Worm (Caenorhabditis elegans) whole organism, L4 larva: ENCODE data around the gene cyp-25A1.

Source experiments
- D1046.2 ChIP-seq: fragments of 200-800 bp; sonication (Bioruptor generic); IDR thresholded peaks from 2 replicates; pipeline ENCODE4 v1.3.6; 2022; ENCODE audit warnings: missing genetic modification characterization, missing compliant biosample characterization
- F10B5.3 ChIP-seq: sonication (generic microtip); optimal IDR thresholded peaks from 2 replicates; lab custom pipeline; 2016; ENCODE audit warnings: mild to moderate bottlenecking, missing genetic modification characterization, missing compliant biosample characterization
- F26F4.8 ChIP-seq: fragments of 200-800 bp; sonication (Bioruptor generic); conservative IDR thresholded peaks from 2 replicates; pipeline ENCODE4 v1.3.6; 2022; ENCODE audit warnings: missing genetic modification characterization, missing compliant biosample characterization
- R02D3.7 ChIP-seq: fragments of 150-350 bp; sonication (generic microtip); optimal IDR thresholded peaks from 3 replicates; lab custom pipeline; 2014; ENCODE audit warnings: missing biosample characterization, missing genetic modification characterization
- T20F7.1 ChIP-seq: fragments of 200-800 bp; sonication (Bioruptor generic); optimal IDR thresholded peaks from 2 replicates; lab custom pipeline; 2018; ENCODE audit warnings: mild to moderate bottlenecking, missing genetic modification characterization, missing compliant biosample characterization
- T26A8.4 ChIP-seq: fragments of 200-800 bp; sonication (Bioruptor generic); IDR thresholded peaks from 2 replicates; pipeline ENCODE4 v1.3.6; 2022; ENCODE audit warnings: missing genetic modification characterization, missing compliant biosample characterization
- Y48G9A.11 ChIP-seq: fragments of 200-800 bp; sonication (Bioruptor generic); IDR thresholded peaks from 2 replicates; pipeline ENCODE4 v1.3.6; 2022; ENCODE audit warnings: missing genetic modification reagents, missing genetic modification characterization, missing compliant biosample characterization
- Y75B8A.6 ChIP-seq: fragments of 200-800 bp; sonication (Bioruptor generic); IDR thresholded peaks from 2 replicates; pipeline ENCODE4 v1.3.6; 2022; ENCODE audit warnings: missing genetic modification reagents, missing genetic modification characterization, missing compliant biosample characterization
- aha-1 ChIP-seq: fragments of 150-350 bp; peaks from one replicate; lab custom pipeline; 2014; ENCODE audit warnings: missing biosample characterization, missing genetic modification characterization
- aly-2 ChIP-seq: sonication (generic microtip); optimal IDR thresholded peaks from 2 replicates; lab custom pipeline; 2018; ENCODE audit warnings: missing biosample characterization, missing genetic modification characterization
- arid-1 ChIP-seq: fragments of 200-800 bp; sonication (Bioruptor generic); conservative IDR thresholded peaks from 2 replicates; pipeline ENCODE4 v1.3.6; 2022; ENCODE audit warnings: missing genetic modification reagents, missing genetic modification characterization, missing compliant biosample characterization
- ceh-20 ChIP-seq: fragments of 200-800 bp; sonication (Bioruptor generic); IDR thresholded peaks from 2 replicates; pipeline ENCODE4 v1.3.6; 2022; ENCODE audit warnings: missing genetic modification reagents, missing genetic modification characterization, missing compliant biosample characterization
- ceh-28 ChIP-seq: fragments of 150-350 bp; optimal IDR thresholded peaks from 2 replicates; lab custom pipeline; 2014; ENCODE audit warnings: missing biosample characterization, missing genetic modification reagents, missing genetic modification characterization
- ces-1 ChIP-seq: fragments of 150-350 bp; sonication (generic microtip); optimal IDR thresholded peaks from 4 replicates; lab custom pipeline; 2014; ENCODE audit warnings: missing biosample characterization, missing genetic modification reagents, missing genetic modification characterization
- cey-2 ChIP-seq: sonication (generic microtip); optimal IDR thresholded peaks from 3 replicates; lab custom pipeline; 2017; ENCODE audit warnings: missing genetic modification characterization, mild to moderate bottlenecking, missing compliant biosample characterization, antibody characterized with exemption, borderline replicate concordance; ENCODE audit not compliant: insufficient read depth
- daf-16 ChIP-seq, 3 experiments: sonication (generic microtip); optimal IDR thresholded peaks; 2 replicates each; lab custom pipeline; 2016 to 2017; ENCODE audit warnings: missing genetic modification characterization in 3 of 3, missing genetic modification reagents in 3 of 3, mild to moderate bottlenecking in 2 of 3, missing compliant biosample characterization in 2 of 3, missing biosample characterization in 1 of 3, moderate library complexity in 1 of 3
- daf-8 ChIP-seq: fragments of 200-800 bp; sonication (Bioruptor generic); IDR thresholded peaks from 2 replicates; pipeline ENCODE4 v1.3.6; 2022; ENCODE audit warnings: missing genetic modification characterization, missing compliant biosample characterization
- dmd-9 ChIP-seq: fragments of 200-800 bp; sonication (Bioruptor generic); IDR thresholded peaks from 2 replicates; pipeline ENCODE4 v1.3.6; 2022; ENCODE audit warnings: missing genetic modification reagents, missing genetic modification characterization, missing compliant biosample characterization
- dpl-1 ChIP-seq: fragments of 150-350 bp; optimal IDR thresholded peaks from 2 replicates; lab custom pipeline; 2014; ENCODE audit warnings: missing biosample characterization, missing genetic modification reagents, missing genetic modification characterization
- duxl-1 ChIP-seq: sonication (generic microtip); optimal IDR thresholded peaks from 2 replicates; lab custom pipeline; 2016; ENCODE audit warnings: mild to moderate bottlenecking, missing genetic modification characterization, moderate library complexity, missing compliant biosample characterization; ENCODE audit not compliant: poor library complexity
- dve-1 ChIP-seq: sonication (generic microtip); optimal IDR thresholded peaks from 2 replicates; lab custom pipeline; 2017; ENCODE audit warnings: antibody characterized with exemption, mild to moderate bottlenecking, missing genetic modification characterization, missing compliant biosample characterization; ENCODE audit not compliant: insufficient read depth
- egl-27 ChIP-seq: sonication (generic microtip); optimal IDR thresholded peaks from 3 replicates; lab custom pipeline; 2017; ENCODE audit warnings: missing biosample characterization, missing genetic modification reagents, missing genetic modification characterization
- fos-1 ChIP-seq: fragments of 150-350 bp; optimal IDR thresholded peaks from 2 replicates; lab custom pipeline; 2014; ENCODE audit warnings: missing biosample characterization, missing genetic modification characterization
- hif-1 ChIP-seq, 2 experiments: sonication (generic microtip); optimal IDR thresholded peaks; 2 replicates each; lab custom pipeline; 2016 to 2017; ENCODE audit warnings: missing compliant biosample characterization in 2 of 2, missing genetic modification characterization in 2 of 2, missing genetic modification reagents in 2 of 2, missing genotype in 2 of 2, mild to moderate bottlenecking in 1 of 2
- hmg-1.1 ChIP-seq: fragments of 200-800 bp; sonication (Bioruptor generic); IDR thresholded peaks from 2 replicates; pipeline ENCODE4 v1.3.6; 2022; ENCODE audit warnings: missing genetic modification reagents, missing genetic modification characterization, missing compliant biosample characterization
- lim-7 ChIP-seq: fragments of 200-800 bp; sonication (Bioruptor generic); IDR thresholded peaks from 2 replicates; pipeline ENCODE4 v1.3.6; 2022; ENCODE audit warnings: missing genetic modification characterization, missing compliant biosample characterization
- lin-15B ChIP-seq: fragments of 150-350 bp; sonication (generic microtip); optimal IDR thresholded peaks from 3 replicates; lab custom pipeline; 2014; ENCODE audit warnings: missing biosample characterization, missing genetic modification characterization
- lin-38 ChIP-seq: fragments of 200-800 bp; sonication (Bioruptor generic); IDR thresholded peaks from 2 replicates; pipeline ENCODE4 v1.3.6; 2022; ENCODE audit warnings: missing genetic modification reagents, missing genetic modification characterization, missing compliant biosample characterization
- lin-39 ChIP-seq: fragments of 150-350 bp; optimal IDR thresholded peaks from 2 replicates; lab custom pipeline; 2014; ENCODE audit warnings: missing biosample characterization, missing genetic modification reagents, missing genetic modification characterization
- lsy-2 ChIP-seq, 2 experiments: fragments of 150-350 bp in 1 of 2; sonication (generic microtip) in 1 of 2; optimal IDR thresholded peaks; 2 replicates each; lab custom pipeline; 2014 to 2017; ENCODE audit warnings: missing biosample characterization in 2 of 2, missing genetic modification characterization in 2 of 2
- mdt-29 ChIP-seq: fragments of 200-800 bp; sonication (Bioruptor generic); IDR thresholded peaks from 2 replicates; pipeline ENCODE4 v1.3.6; 2022; ENCODE audit warnings: missing genetic modification reagents, missing genetic modification characterization, missing compliant biosample characterization
- mep-1 ChIP-seq: fragments of 150-350 bp; sonication (generic microtip); optimal IDR thresholded peaks from 3 replicates; lab custom pipeline; 2014; ENCODE audit warnings: missing biosample characterization, missing genetic modification characterization
- mxl-2 ChIP-seq: fragments of 200-800 bp; sonication (Bioruptor generic); conservative IDR thresholded peaks from 2 replicates; pipeline ENCODE4 v1.3.6; 2022; ENCODE audit warnings: missing genetic modification reagents, missing genetic modification characterization, missing compliant biosample characterization
- nhr-102 ChIP-seq: sonication (generic microtip); optimal IDR thresholded peaks from 2 replicates; lab custom pipeline; 2016; ENCODE audit warnings: mild to moderate bottlenecking, missing genetic modification characterization, moderate library complexity, missing compliant biosample characterization
- nhr-11 ChIP-seq: fragments of 150-350 bp; optimal IDR thresholded peaks from 2 replicates; lab custom pipeline; 2014; ENCODE audit warnings: missing biosample characterization, missing genetic modification characterization
- nhr-237 ChIP-seq: sonication (generic microtip); optimal IDR thresholded peaks from 2 replicates; lab custom pipeline; 2017; ENCODE audit warnings: missing biosample characterization, missing genetic modification characterization
- nhr-28 ChIP-seq: fragments of 150-350 bp; optimal IDR thresholded peaks from 2 replicates; lab custom pipeline; 2014; ENCODE audit warnings: missing biosample characterization, missing genetic modification characterization
- pha-4 ChIP-seq, 2 experiments: fragments of 150-350 bp in 1 of 2; fragments of 200-800 bp in 1 of 2; sonication (Bioruptor generic) in 1 of 2; IDR thresholded peaks in 1 of 2; optimal IDR thresholded peaks in 1 of 2; 2 replicates each; pipeline versions ENCODE4 v1.3.6 to Lab custom; 2014 to 2022; ENCODE audit warnings: missing genetic modification characterization in 2 of 2, missing genetic modification reagents in 2 of 2, missing biosample characterization in 1 of 2, missing compliant biosample characterization in 1 of 2
- php-3 ChIP-seq: fragments of 200-800 bp; sonication (Bioruptor generic); IDR thresholded peaks from 2 replicates; pipeline ENCODE4 v1.3.6; 2022; ENCODE audit warnings: missing genetic modification reagents, missing genetic modification characterization, missing compliant biosample characterization
- saeg-2 ChIP-seq: fragments of 200-800 bp; sonication (Bioruptor generic); IDR thresholded peaks from 2 replicates; pipeline ENCODE4 v1.3.6; 2022; ENCODE audit warnings: missing genetic modification reagents, missing genetic modification characterization, missing compliant biosample characterization
- sdz-12 ChIP-seq: fragments of 200-800 bp; sonication (Bioruptor generic); optimal IDR thresholded peaks from 2 replicates; lab custom pipeline; 2018; ENCODE audit warnings: mild to moderate bottlenecking, missing genetic modification characterization, missing compliant biosample characterization
- set-16 ChIP-seq: fragments of 200-800 bp; sonication (Bioruptor generic); IDR thresholded peaks from 2 replicates; pipeline ENCODE4 v1.3.6; 2022; ENCODE audit warnings: missing genetic modification reagents, missing genetic modification characterization, missing compliant biosample characterization
- tag-97 ChIP-seq: fragments of 200-800 bp; sonication (Bioruptor generic); IDR thresholded peaks from 2 replicates; pipeline ENCODE4 v1.3.6; 2022; ENCODE audit warnings: missing genetic modification characterization, missing compliant biosample characterization
- unc-130 ChIP-seq: sonication (generic microtip); optimal IDR thresholded peaks from 2 replicates; lab custom pipeline; 2016; ENCODE audit warnings: missing genetic modification reagents, missing genetic modification characterization, missing compliant biosample characterization
- unc-62 ChIP-seq, 3 experiments: fragments of 150-350 bp in 1 of 3; sonication (generic microtip); optimal IDR thresholded peaks in 2 of 3; peaks in 1 of 3; 1 replicate in 1 of 3; 2 replicates in 2 of 3; lab custom pipeline; 2014 to 2017; ENCODE audit warnings: missing biosample characterization in 3 of 3, missing genetic modification characterization in 3 of 3, missing genetic modification reagents in 3 of 3, missing genotype in 1 of 3
- zip-2 ChIP-seq: fragments of 150-350 bp; optimal IDR thresholded peaks from 2 replicates; lab custom pipeline; 2014; ENCODE audit warnings: missing biosample characterization, missing genetic modification characterization
- ztf-7 ChIP-seq: fragments of 150-350 bp; optimal IDR thresholded peaks from 2 replicates; lab custom pipeline; 2014; ENCODE audit warnings: missing biosample characterization, missing genetic modification characterization

Gene cyp-25A1

ce11 chrIII:3874895-3875294 lies 42.5 kb downstream of the cyp-25A1 start (continued):
- no peak for TF ChIP-seq daf-16 (GFP tag; optimal IDR thresholded peaks at IDR 0.05; lab: Kevin White, UChicago)
- peak; percentile 17 for TF ChIP-seq daf-16 (tag; optimal IDR thresholded peaks at IDR 0.05; lab: Kevin White, UChicago)
- TF ChIP-seq T20F7.1 (GFP tag; lab: Kevin White, UChicago), result no peak
- no peak for TF ChIP-seq unc-62 (GFP tag; optimal IDR thresholded peaks at IDR 0.05 in 1 of 2; lab: Kevin White, UChicago)
- TF ChIP-seq unc-62 (tag; optimal IDR thresholded peaks at IDR 0.05; lab: Kevin White, UChicago), result no peak
- TF ChIP-seq lim-7 (GFP tag; lab: Robert Waterston, UW), result no peak
- no peak for TF ChIP-seq F26F4.8 (GFP tag; lab: Robert Waterston, UW)
- no peak for TF ChIP-seq dmd-9 (GFP tag; lab: Robert Waterston, UW)
- TF ChIP-seq ceh-28 (tag; lab: Kevin White, UChicago), result no peak
- TF ChIP-seq daf-8, result no peak
- TF ChIP-seq hmg-1.1 (GFP tag; lab: Robert Waterston, UW), result no peak
- peak; percentile 47 for TF ChIP-seq dve-1 (tag; lab: Kevin White, UChicago)
- TF ChIP-seq R02D3.7 (tag; lab: Kevin White, UChicago), result no peak
- TF ChIP-seq mdt-29 (GFP tag; lab: Robert Waterston, UW), result no peak
- no peak for TF ChIP-seq lin-39 (tag; lab: Kevin White, UChicago)
- no peak for TF ChIP-seq F10B5.3 (tag; lab: Kevin White, UChicago)
- TF ChIP-seq lin-15B, result no peak
- no peak for TF ChIP-seq egl-27 (tag; lab: Kevin White, UChicago)
- no peak for TF ChIP-seq dpl-1 (GFP tag; lab: Kevin White, UChicago)
- no peak for TF ChIP-seq saeg-2
- no peak for TF ChIP-seq nhr-102 (tag; lab: Kevin White, UChicago)
- TF ChIP-seq aly-2 (tag; lab: Kevin White, UChicago), result no peak
- no peak for TF ChIP-seq Y48G9A.11
- TF ChIP-seq D1046.2 (GFP tag; lab: Robert Waterston, UW), result no peak
- no peak for TF ChIP-seq set-16 (GFP tag; lab: Robert Waterston, UW)
- TF ChIP-seq mep-1 (tag; lab: Kevin White, UChicago), result no peak
- peak in 1 of 2 experiments; percentile 93 for TF ChIP-seq hif-1 (tag; optimal IDR thresholded peaks at IDR 0.05; lab: Kevin White, UChicago)
- TF ChIP-seq, all 104 proteins: peak for 8

- no peak for TF ChIP-seq tag-97 (GFP tag; lab: Robert Waterston, UW)
- TF ChIP-seq T26A8.4 (GFP tag; lab: Robert Waterston, UW), result no peak
- TF ChIP-seq mep-1 (tag; lab: Kevin White, UChicago), result peak; percentile 67
- TF ChIP-seq duxl-1 (tag; lab: Kevin White, UChicago), result no peak
- TF ChIP-seq lin-39 (tag; lab: Kevin White, UChicago), result no peak
- TF ChIP-seq F10B5.3 (tag; lab: Kevin White, UChicago), result no peak
- TF ChIP-seq lin-38, result no peak
- no peak for TF ChIP-seq nhr-237 (tag; lab: Kevin White, UChicago)
- TF ChIP-seq arid-1 (GFP tag; lab: Robert Waterston, UW), result no peak
- no peak for TF ChIP-seq sdz-12
- TF ChIP-seq T20F7.1 (GFP tag; lab: Kevin White, UChicago), result no peak
- TF ChIP-seq D1046.2 (GFP tag; lab: Robert Waterston, UW), result no peak
- peak; percentile 72 for TF ChIP-seq nhr-28 (tag; lab: Kevin White, UChicago)
- no peak for TF ChIP-seq ztf-7 (tag; lab: Kevin White, UChicago)
- no peak for TF ChIP-seq fos-1 (tag; lab: Kevin White, UChicago)
- no peak for TF ChIP-seq zip-2 (tag; lab: Kevin White, UChicago)
- TF ChIP-seq ces-1 (GFP tag; lab: Kevin White, UChicago), result no peak
- peak; percentile 45; the same call in 1 of the 2 replicates for TF ChIP-seq mdt-29 (GFP tag; lab: Robert Waterston, UW)
- 0 out of 2 replicates have a peak, but pooled peaks have one; percentile 27 for TF ChIP-seq ceh-20 (GFP tag; lab: Robert Waterston, UW)
- no peak for TF ChIP-seq unc-130 (GFP tag; lab: Kevin White, UChicago)
- peak; percentile 45 for TF ChIP-seq cey-2
- TF ChIP-seq php-3, result no peak
- TF ChIP-seq mxl-2, result no peak
- no peak for TF ChIP-seq Y75B8A.6 (GFP tag; lab: Robert Waterston, UW)
- TF ChIP-seq F26F4.8 (GFP tag; lab: Robert Waterston, UW), result no peak
- no peak for TF ChIP-seq aly-2 (tag; lab: Kevin White, UChicago)
- no peak for TF ChIP-seq nhr-11 (tag; lab: Kevin White, UChicago)
- TF ChIP-seq pha-4 (GFP tag; IDR thresholded peaks at IDR 0.05; lab: Robert Waterston, UW), result no peak
- no peak for TF ChIP-seq pha-4 (tag; optimal IDR thresholded peaks at IDR 0.05; lab: Kevin White, UChicago)
- TF ChIP-seq lim-7 (GFP tag; lab: Robert Waterston, UW), result no peak
- no peak for TF ChIP-seq R02D3.7 (tag; lab: Kevin White, UChicago)
- TF ChIP-seq aha-1, result no peak
- peak in 1 of 2 experiments; percentile 42 for TF ChIP-seq lsy-2 (tag; optimal IDR thresholded peaks at IDR 0.05; lab: Kevin White, UChicago)
These were observed 43.2 kb downstream of the cyp-25A1 start for ce11 chrIII:3875608-3876007.
